Fruit fly (Drosophila melanogaster) whole organism, prepupa: ENCODE results near the gene CG14961.
A peak's percentile ranks its signal among the peaks of the same experiment; 100 is the strongest.

Experiments
- CG10631 ChIP-seq: fragments of 200-800 bp; sonication (Bioruptor generic); optimal IDR thresholded peaks from 2 replicates; lab custom pipeline; 2016; ENCODE audit warnings: missing biosample characterization, missing genetic modification characterization
- CG10669 ChIP-seq: fragments of 200-800 bp; sonication (Bioruptor generic); optimal IDR thresholded peaks from 3 replicates; lab custom pipeline; 2018; ENCODE audit warnings: missing biosample characterization, mild to moderate bottlenecking, missing genetic modification characterization, moderate library complexity
- CG11294 ChIP-seq: fragments of 200-800 bp; sonication (Bioruptor generic); IDR thresholded peaks from 2 replicates; pipeline ENCODE4 v1.3.6; 2022; ENCODE audit warnings: missing biosample characterization, missing genetic modification characterization
- CG11762 ChIP-seq: fragments of 200-800 bp; sonication (Bioruptor generic); optimal IDR thresholded peaks from 3 replicates; lab custom pipeline; 2016; ENCODE audit warnings: missing biosample characterization, missing genetic modification characterization; ENCODE audit not compliant: insufficient read depth
- CG15336 ChIP-seq: fragments of 200-800 bp; sonication (Bioruptor generic); IDR thresholded peaks from 2 replicates; pipeline ENCODE4 v1.3.6; 2022; ENCODE audit warnings: missing biosample characterization, missing genetic modification characterization
- CG1621 ChIP-seq: fragments of 200-800 bp; sonication (Bioruptor generic); optimal IDR thresholded peaks from 3 replicates; lab custom pipeline; 2018; ENCODE audit warnings: missing biosample characterization, mild to moderate bottlenecking, missing genetic modification characterization
- CG16779 ChIP-seq: fragments of 200-800 bp; sonication (Bioruptor generic); optimal IDR thresholded peaks from 3 replicates; lab custom pipeline; 2017; ENCODE audit warnings: missing biosample characterization, mild to moderate bottlenecking, missing genetic modification characterization
- CG3032 ChIP-seq: fragments of 200-800 bp; optimal IDR thresholded peaks from 2 replicates; lab custom pipeline; 2019; ENCODE audit warnings: missing biosample characterization, mild to moderate bottlenecking, missing genetic modification characterization, moderate library complexity
- CG31627 ChIP-seq: fragments of 200-800 bp; sonication (Bioruptor generic); optimal IDR thresholded peaks from 3 replicates; lab custom pipeline; 2016; ENCODE audit warnings: missing biosample characterization, missing genetic modification characterization
- CG34406 ChIP-seq: fragments of 200-800 bp; sonication (Bioruptor generic); optimal IDR thresholded peaks from 3 replicates; lab custom pipeline; 2016; ENCODE audit warnings: missing biosample characterization, missing genetic modification characterization
- CG4318 ChIP-seq: fragments of 200-800 bp; sonication (Bioruptor generic); optimal IDR thresholded peaks from 3 replicates; lab custom pipeline; 2017; ENCODE audit warnings: missing biosample characterization, mild to moderate bottlenecking, missing genetic modification characterization
- CG6276 ChIP-seq: fragments of 200-800 bp; sonication (Bioruptor generic); optimal IDR thresholded peaks from 2 replicates; lab custom pipeline; 2017; ENCODE audit warnings: missing biosample characterization, mild to moderate bottlenecking, missing genetic modification characterization
- CG6792 ChIP-seq: fragments of 200-800 bp; sonication (Bioruptor generic); optimal IDR thresholded peaks from 3 replicates; lab custom pipeline; 2016; ENCODE audit warnings: missing biosample characterization, missing genetic modification characterization
- CG6808 ChIP-seq: fragments of 200-800 bp; sonication (Bioruptor generic); optimal IDR thresholded peaks from 3 replicates; lab custom pipeline; 2017; ENCODE audit warnings: missing biosample characterization, missing genetic modification characterization, mild to moderate bottlenecking, moderate library complexity, missing genetic modification reagents
- CG6854 ChIP-seq: fragments of 200-800 bp; sonication (Bioruptor generic); optimal IDR thresholded peaks from 2 replicates; lab custom pipeline; 2017; ENCODE audit warnings: missing biosample characterization, mild to moderate bottlenecking, missing genetic modification characterization
- CG7368 ChIP-seq: fragments of 200-800 bp; sonication (Bioruptor generic); optimal IDR thresholded peaks from 3 replicates; lab custom pipeline; 2016; ENCODE audit warnings: missing biosample characterization, missing genetic modification characterization
- Eip78C ChIP-seq: fragments of 200-800 bp; sonication (Bioruptor generic); peaks from one replicate; lab custom pipeline; 2016; ENCODE audit warnings: missing biosample characterization, missing genetic modification characterization
- Eip93F ChIP-seq: fragments of 200-800 bp; sonication (Bioruptor generic); optimal IDR thresholded peaks from 2 replicates; lab custom pipeline; 2016; ENCODE audit warnings: missing biosample characterization, mild to moderate bottlenecking, missing genetic modification characterization
- Ets21C ChIP-seq: fragments of 200-800 bp; sonication (Bioruptor generic); optimal IDR thresholded peaks from 3 replicates; lab custom pipeline; 2016; ENCODE audit warnings: missing biosample characterization, missing genetic modification characterization
- Ets96B ChIP-seq: fragments of 200-800 bp; optimal IDR thresholded peaks from 2 replicates; lab custom pipeline; 2019; ENCODE audit warnings: missing biosample characterization, mild to moderate bottlenecking, missing genetic modification characterization, moderate library complexity
- Gug ChIP-seq: fragments of 200-800 bp; sonication (Bioruptor generic); IDR thresholded peaks from 2 replicates; pipeline ENCODE4 v1.3.6; 2022; ENCODE audit warnings: missing biosample characterization, missing genetic modification characterization
- Hr38 ChIP-seq: sonication (Bioruptor generic); optimal IDR thresholded peaks from 2 replicates; lab custom pipeline; 2016; ENCODE audit warnings: missing biosample characterization, missing genetic modification characterization
- Hr39 ChIP-seq: fragments of 200-800 bp; sonication (Bioruptor generic); optimal IDR thresholded peaks from 2 replicates; lab custom pipeline; 2016; ENCODE audit warnings: missing biosample characterization, missing genetic modification characterization
- Hr4 ChIP-seq: fragments of 200-800 bp; sonication (Bioruptor generic); optimal IDR thresholded peaks from 3 replicates; lab custom pipeline; 2016; ENCODE audit warnings: missing biosample characterization, missing genetic modification characterization
- Lpt ChIP-seq: fragments of 200-800 bp; sonication (Bioruptor generic); optimal IDR thresholded peaks from 3 replicates; lab custom pipeline; 2016; ENCODE audit warnings: missing biosample characterization, missing genetic modification characterization
- OdsH ChIP-seq: fragments of 200-800 bp; sonication (Bioruptor generic); optimal IDR thresholded peaks from 3 replicates; lab custom pipeline; 2016; ENCODE audit warnings: missing biosample characterization, missing genetic modification characterization
- Smox ChIP-seq: fragments of 200-800 bp; sonication (Bioruptor generic); optimal IDR thresholded peaks from 3 replicates; lab custom pipeline; 2016; ENCODE audit warnings: missing biosample characterization, missing genetic modification characterization
- Sox102F ChIP-seq: fragments of 200-800 bp; sonication (Bioruptor generic); optimal IDR thresholded peaks from 2 replicates; lab custom pipeline; 2016; ENCODE audit warnings: missing biosample characterization, mild to moderate bottlenecking, missing genetic modification characterization
- Sox14 ChIP-seq: fragments of 200-800 bp; sonication (Bioruptor generic); optimal IDR thresholded peaks from 3 replicates; lab custom pipeline; 2016; ENCODE audit warnings: missing biosample characterization, missing genetic modification characterization
- Sox15 ChIP-seq: fragments of 200-800 bp; sonication (Bioruptor generic); optimal IDR thresholded peaks from 3 replicates; lab custom pipeline; 2016; ENCODE audit warnings: missing biosample characterization, missing genetic modification characterization
- achi ChIP-seq: fragments of 200-800 bp; sonication (Bioruptor generic); optimal IDR thresholded peaks from 3 replicates; lab custom pipeline; 2016; ENCODE audit warnings: missing biosample characterization, missing genetic modification characterization
- dsx ChIP-seq: fragments of 200-800 bp; optimal IDR thresholded peaks from 3 replicates; lab custom pipeline; 2019; ENCODE audit warnings: missing biosample characterization, mild to moderate bottlenecking, missing genetic modification characterization, moderate library complexity; ENCODE audit not compliant: poor library complexity, severe bottlenecking
- eg ChIP-seq: fragments of 200-800 bp; sonication (Bioruptor generic); IDR thresholded peaks from 3 replicates; pipeline ENCODE4 v1.3.6; 2022; ENCODE audit warnings: missing biosample characterization, missing genetic modification characterization
- esn ChIP-seq: fragments of 200-800 bp; sonication (Bioruptor generic); optimal IDR thresholded peaks from 2 replicates; lab custom pipeline; 2016; ENCODE audit warnings: missing biosample characterization, mild to moderate bottlenecking, missing genetic modification characterization, moderate library complexity
- fd59A ChIP-seq: fragments of 200-800 bp; sonication (Bioruptor generic); optimal IDR thresholded peaks from 2 replicates; lab custom pipeline; 2017; ENCODE audit warnings: missing biosample characterization, mild to moderate bottlenecking, missing genetic modification characterization, missing genetic modification reagents
- fd85E ChIP-seq: fragments of 200-800 bp; sonication (Bioruptor generic); optimal IDR thresholded peaks from 3 replicates; lab custom pipeline; 2016; ENCODE audit warnings: missing biosample characterization, missing genetic modification characterization
- net ChIP-seq: fragments of 200-800 bp; sonication (Bioruptor generic); optimal IDR thresholded peaks from 3 replicates; lab custom pipeline; 2016; ENCODE audit warnings: missing biosample characterization, missing genetic modification characterization
- salr ChIP-seq, 2 experiments: fragments of 200-800 bp; sonication (Bioruptor generic); optimal IDR thresholded peaks; 3 replicates each; lab custom pipeline; 2016 to 2018; ENCODE audit warnings: missing biosample characterization in 2 of 2, missing genetic modification characterization in 2 of 2, mild to moderate bottlenecking in 1 of 2
- spab ChIP-seq: fragments of 200-800 bp; sonication (Bioruptor generic); optimal IDR thresholded peaks from 2 replicates; lab custom pipeline; 2017; ENCODE audit warnings: missing biosample characterization, mild to moderate bottlenecking, missing genetic modification characterization, missing genetic modification reagents
- svp ChIP-seq: fragments of 200-800 bp; sonication (Bioruptor generic); peaks from one replicate; lab custom pipeline; 2016; ENCODE audit warnings: missing biosample characterization, missing genetic modification characterization

The CG14961 gene

dm6 chr3L:3319992-3320732, 9.7 kb upstream of the CG14961 start (continued):
- no peak for TF ChIP-seq net
- TF ChIP-seq CG15336: 0 out of 2 replicates have a peak, but pooled peaks have one; percentile 36
- peak; percentile 10 for TF ChIP-seq esn (GFP tag; lab: Kevin White, UChicago)
- no peak for TF ChIP-seq Eip93F (GFP tag; lab: Kevin White, UChicago)
- no peak for TF ChIP-seq Gug (GFP tag; lab: Robert Waterston, UW)
- no peak for TF ChIP-seq Hr38 (GFP tag; lab: Kevin White, UChicago)
- TF ChIP-seq CG31627: no peak
- no peak for TF ChIP-seq spab (GFP tag; lab: Kevin White, UChicago)
- no peak for TF ChIP-seq Ets96B (tag; lab: Kevin White, UChicago)
- TF ChIP-seq CG6854 (GFP tag; lab: Kevin White, UChicago): no peak
- TF ChIP-seq Smox (GFP tag; lab: Kevin White, UChicago): no peak
- TF ChIP-seq Eip78C (GFP tag; lab: Kevin White, UChicago): peak; percentile 75
- no peak for TF ChIP-seq salr (GFP tag; optimal IDR thresholded peaks at IDR 0.05; lab: Kevin White, UChicago)
- no peak for TF ChIP-seq Sox14
- no peak for TF ChIP-seq CG6792
- no peak for TF ChIP-seq CG16779 (tag; lab: Kevin White, UChicago)
- no peak for TF ChIP-seq CG4318 (GFP tag; lab: Kevin White, UChicago)
- no peak for TF ChIP-seq achi (GFP tag; lab: Kevin White, UChicago)
- no peak for TF ChIP-seq CG6276
- no peak for TF ChIP-seq Ets21C (GFP tag; lab: Kevin White, UChicago)
- TF ChIP-seq CG3032 (tag; lab: Kevin White, UChicago): no peak

DNA sequence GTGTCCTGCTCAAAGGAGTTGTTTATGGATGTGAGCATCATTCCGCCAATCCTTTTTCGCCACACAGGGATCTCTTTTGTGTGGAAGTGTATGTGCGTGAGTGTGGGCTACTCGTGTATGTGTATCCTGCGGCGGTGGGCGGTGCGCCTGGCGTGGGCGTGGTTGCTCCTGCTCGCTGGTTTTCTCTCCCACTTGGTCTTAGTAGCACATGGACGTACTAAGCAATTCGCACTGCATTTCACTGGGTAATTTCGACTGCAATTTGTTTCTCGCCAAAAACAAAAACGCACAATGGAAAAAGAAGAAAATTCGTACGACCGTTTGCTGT, 4.3 kb upstream of the CG14961 start:
- TF ChIP-seq Hr39 (GFP tag; lab: Kevin White, UChicago): no peak
- TF ChIP-seq CG11762 (GFP tag; lab: Kevin White, UChicago): no peak
- TF ChIP-seq CG3032 (tag; lab: Kevin White, UChicago): no peak
- TF ChIP-seq Lpt (GFP tag; lab: Kevin White, UChicago): no peak
- TF ChIP-seq CG10669 (GFP tag; lab: Kevin White, UChicago): no peak
- TF ChIP-seq CG4318 (GFP tag; lab: Kevin White, UChicago): no peak
- TF ChIP-seq Sox15 (GFP tag; lab: Kevin White, UChicago): no peak
- no peak for TF ChIP-seq Sox14
- no peak for TF ChIP-seq fd59A (GFP tag; lab: Kevin White, UChicago)
- no peak for TF ChIP-seq Ets21C (GFP tag; lab: Kevin White, UChicago)
- no peak for TF ChIP-seq Eip93F (GFP tag; lab: Kevin White, UChicago)
- TF ChIP-seq Hr4 (GFP tag; lab: Kevin White, UChicago): no peak
- TF ChIP-seq Sox102F (GFP tag; lab: Kevin White, UChicago): no peak
- TF ChIP-seq Gug (GFP tag; lab: Robert Waterston, UW): no peak

dm6 chr3L:3325925-3326903, 3.6 kb upstream of the CG14961 start, which contains the start of gene Gtpx:
Gene Gtpx, plus strand, starts transcription at chr3L:3326265.
- TF ChIP-seq Ets96B (tag; lab: Kevin White, UChicago): no peak
- TF ChIP-seq Ets21C (GFP tag; lab: Kevin White, UChicago): no peak
- TF ChIP-seq fd85E (GFP tag; lab: Kevin White, UChicago): no peak
- TF ChIP-seq CG15336: no peak; the same call in 1 of the 2 replicates
- peak; percentile 15 for TF ChIP-seq net
- no peak for TF ChIP-seq Lpt (GFP tag; lab: Kevin White, UChicago)
- peak; percentile 50 for TF ChIP-seq CG6808
- TF ChIP-seq CG3032 (tag; lab: Kevin White, UChicago): peak; percentile 31
- TF ChIP-seq CG6792: peak; percentile 56
- TF ChIP-seq svp (GFP tag; lab: Kevin White, UChicago): peak; percentile 97
- TF ChIP-seq CG10631: no peak
- TF ChIP-seq CG1621 (tag; lab: Kevin White, UChicago): no peak
- peak; percentile 14 for TF ChIP-seq CG7368 (GFP tag; lab: Kevin White, UChicago)
- TF ChIP-seq spab (GFP tag; lab: Kevin White, UChicago): peak; percentile 57
- peak; percentile 48 for TF ChIP-seq Sox14
- 0 out of 3 replicates have a peak, but pooled peaks have one; percentile 40 for TF ChIP-seq eg
- TF ChIP-seq fd59A (GFP tag; lab: Kevin White, UChicago): no peak
- no peak for TF ChIP-seq Hr4 (GFP tag; lab: Kevin White, UChicago)
- peak; percentile 62 for TF ChIP-seq esn (GFP tag; lab: Kevin White, UChicago)
- peak; percentile 39 for TF ChIP-seq Eip93F (GFP tag; lab: Kevin White, UChicago)
- TF ChIP-seq OdsH (GFP tag; lab: Kevin White, UChicago): no peak
- TF ChIP-seq CG4318 (GFP tag; lab: Kevin White, UChicago): no peak
- peak; percentile 33 for TF ChIP-seq CG34406 (GFP tag; lab: Kevin White, UChicago)
- peak; percentile 71 for TF ChIP-seq CG6276
- peak; percentile 32 for TF ChIP-seq CG6854 (GFP tag; lab: Kevin White, UChicago)
- TF ChIP-seq CG11294 (GFP tag; lab: Robert Waterston, UW): peak; percentile 8; the same call in 1 of the 2 replicates
- TF ChIP-seq CG31627: peak; percentile 76
- no peak for TF ChIP-seq dsx (GFP tag; lab: Kevin White, UChicago)
